Comparison of ENCODE assay signal across 2 fruit fly cellular contexts in genomic region chr3L:23738183-23738831, dm6.
A peak's percentile ranks its signal among the peaks of the same experiment; 100 is the strongest.
TF ChIP-seq lines count a peak whose summit lies in the region.

No protein-coding gene starts in this region.

- TF ChIP-seq CTCF in whole organism, embryonic (GFP tag; optimal IDR thresholded peaks at IDR 0.05; lab: Kevin White, UChicago) = no peak

TF ChIP-seq in whole organism, embryonic, 481 proteins besides CTCF, POLR2A, EP300 and RAD21:
- TF ChIP-seq CG30020 (tag; optimal IDR thresholded peaks at IDR 0.05; lab: Kevin White, UChicago) (peak; percentile 91), CG2129 (GFP tag; IDR thresholded peaks at IDR 0.05; lab: Robert Waterston, UW; ENCODE audit: partially characterized antibody) (no peak), Ets65A (GFP tag; lab: Kevin White, UChicago) (peak; percentile 26), CG12155 (GFP tag; optimal IDR thresholded peaks at IDR 0.05; lab: Kevin White, UChicago) (no peak), Opbp (GFP tag; IDR thresholded peaks at IDR 0.05; lab: Robert Waterston, UW; ENCODE audit: partially characterized antibody) (0 out of 3 replicates have a peak, but pooled peaks have one; percentile 14), CG8089 (GFP tag; optimal IDR thresholded peaks at IDR 0.05; lab: Kevin White, UChicago) (peak; percentile 72), CG11723 (GFP tag; optimal IDR thresholded peaks at IDR 0.05; lab: Kevin White, UChicago) (peak; percentile 11), CG1603 (tag; optimal IDR thresholded peaks at IDR 0.05; lab: Kevin White, UChicago) (peak; percentile 74), ERR (GFP tag; optimal IDR thresholded peaks at IDR 0.05; lab: Kevin White, UChicago) (no peak), CG17802 (tag; optimal IDR thresholded peaks at IDR 0.05; lab: Kevin White, UChicago) (peak; percentile 47), fd102C (GFP tag; optimal IDR thresholded peaks at IDR 0.05; lab: Kevin White, UChicago) (no peak), chif (GFP tag; optimal IDR thresholded peaks at IDR 0.05; lab: Kevin White, UChicago) (no peak), CG34224 (GFP tag; IDR thresholded peaks at IDR 0.05; lab: Robert Waterston, UW; ENCODE audit: partially characterized antibody) (no peak), nom (GFP tag; optimal IDR thresholded peaks at IDR 0.05; lab: Kevin White, UChicago) (no peak), CG18764 (GFP tag; optimal IDR thresholded peaks at IDR 0.05; lab: Kevin White, UChicago) (peak; percentile 95), CG15696 (tag; optimal IDR thresholded peaks at IDR 0.05; lab: Kevin White, UChicago) (peak; percentile 78), crol (GFP tag; IDR thresholded peaks at IDR 0.05; lab: Robert Waterston, UW) (no peak), gem (tag; optimal IDR thresholded peaks at IDR 0.05; lab: Kevin White, UChicago) (peak; percentile 23), ssp (GFP tag; IDR thresholded peaks at IDR 0.05; lab: Robert Waterston, UW) (peak; percentile 41), CG5245 (GFP tag; optimal IDR thresholded peaks at IDR 0.05; lab: Kevin White, UChicago) (no peak), CG1024 (GFP tag; IDR thresholded peaks at IDR 0.05; lab: Robert Waterston, UW) (peak; percentile 85)

TF ChIP-seq in whole organism, wandering third instar larva, 38 proteins besides CTCF, POLR2A, EP300 and RAD21:
- TF ChIP-seq Dfd (GFP tag; optimal IDR thresholded peaks at IDR 0.05; lab: Kevin White, UChicago) (no peak), ey (GFP tag; optimal IDR thresholded peaks at IDR 0.05; lab: Kevin White, UChicago) (no peak), dmrt93B (GFP tag; optimal IDR thresholded peaks at IDR 0.05; lab: Kevin White, UChicago) (no peak), HLH106 (tag; optimal IDR thresholded peaks at IDR 0.05; lab: Kevin White, UChicago) (no peak), GATAd (GFP tag; optimal IDR thresholded peaks at IDR 0.05; lab: Kevin White, UChicago) (no peak), Vsx2 (GFP tag; optimal IDR thresholded peaks at IDR 0.05; lab: Kevin White, UChicago; ENCODE audit: partially characterized antibody) (peak; percentile 49), CG32264 (GFP tag; optimal IDR thresholded peaks at IDR 0.05; lab: Kevin White, UChicago) (no peak)
